Fruit fly (Drosophila melanogaster): Measurements from ENCODE around the gene mkg-p.

Gene mkg-p

dm6 chr3L:8405123-8405522 lies at the start of gene mkg-p, which contains the start of the genes Tpt and CG13667 (continued):
- no peak for TF ChIP-seq ac (GFP tag; optimal IDR thresholded peaks at IDR 0.05)
- no peak for TF ChIP-seq slou (GFP tag; optimal IDR thresholded peaks at IDR 0.05)
- no peak for TF ChIP-seq emc (GFP tag; optimal IDR thresholded peaks at IDR 0.05)
- TF ChIP-seq CkIIα-i1 (GFP tag; IDR thresholded peaks at IDR 0.05), result no peak
- no peak for TF ChIP-seq z (GFP tag; IDR thresholded peaks at IDR 0.05)
- peak; percentile 54 for TF ChIP-seq NC2β (GFP tag; optimal IDR thresholded peaks at IDR 0.05)
- TF ChIP-seq CG6765 (GFP tag; optimal IDR thresholded peaks at IDR 0.05), result no peak
- TF ChIP-seq klu (GFP tag; IDR thresholded peaks at IDR 0.05), result no peak
- no peak for TF ChIP-seq br (optimal IDR thresholded peaks at IDR 0.05)
- TF ChIP-seq otp (GFP tag; IDR thresholded peaks at IDR 0.05), result no peak

- TF ChIP-seq slp2 (GFP tag; optimal IDR thresholded peaks at IDR 0.05) (no peak), ato (GFP tag; IDR thresholded peaks at IDR 0.05; ENCODE audit: partially characterized antibody) (no peak), Nf-YC (tag; optimal IDR thresholded peaks at IDR 0.05) (peak; percentile 7), row (GFP tag; IDR thresholded peaks at IDR 0.05) (0 out of 3 replicates have a peak, but pooled peaks have one; percentile 11), Pdp1 (GFP tag; optimal IDR thresholded peaks at IDR 0.05) (peak in 1 of 2 experiments; percentile 97), Jarid2 (GFP tag; optimal IDR thresholded peaks at IDR 0.05) (no peak), CG6175 (GFP tag; IDR thresholded peaks at IDR 0.05) (no peak), Sry-β (GFP tag; optimal IDR thresholded peaks at IDR 0.05) (no peak), CG12071 (GFP tag; optimal IDR thresholded peaks at IDR 0.05) (no peak), CG15269 (tag; optimal IDR thresholded peaks at IDR 0.05) (peak; percentile 20), lbe (GFP tag; optimal IDR thresholded peaks at IDR 0.05) (peak; percentile 35), lab (GFP tag; optimal IDR thresholded peaks at IDR 0.05) (peak; percentile 13), Doc2 (GFP tag; IDR thresholded peaks at IDR 0.05) (no peak), CG8290 (GFP tag; optimal IDR thresholded peaks at IDR 0.05) (no peak), CG8290 (tag; optimal IDR thresholded peaks at IDR 0.05) (peak in 1 of 2 experiments; percentile 2), CG1024 (GFP tag; IDR thresholded peaks at IDR 0.05) (no peak), CG12659 (GFP tag; optimal IDR thresholded peaks at IDR 0.05) (peak; percentile 11), CG7839 (tag; optimal IDR thresholded peaks at IDR 0.05) (peak; percentile 36), en (GFP tag; optimal IDR thresholded peaks at IDR 0.05) (no peak), gsb-n (tag; optimal IDR thresholded peaks at IDR 0.05) (no peak), CG2199 (GFP tag; IDR thresholded peaks at IDR 0.05) (no peak), CG18599 (GFP tag; optimal IDR thresholded peaks at IDR 0.05) (peak; percentile 23), gcm2 (GFP tag; optimal IDR thresholded peaks at IDR 0.05) (no peak), Gug (GFP tag; IDR thresholded peaks at IDR 0.05) (no peak), Hey (tag; optimal IDR thresholded peaks at IDR 0.05) (peak; percentile 42), CG6683 (GFP tag; optimal IDR thresholded peaks at IDR 0.05) (no peak), CG6272 (GFP tag; IDR thresholded peaks at IDR 0.05) (no peak), gem (tag; optimal IDR thresholded peaks at IDR 0.05) (peak; percentile 4), BEAF-32 (GFP tag; optimal IDR thresholded peaks at IDR 0.05) (peak; percentile 48), Med (GFP tag) (peak; percentile 77), gro (GFP tag; optimal IDR thresholded peaks at IDR 0.05) (peak; percentile 51), CG15696 (tag; optimal IDR thresholded peaks at IDR 0.05) (no peak), CG34376 (GFP tag; optimal IDR thresholded peaks at IDR 0.05) (peak; percentile 45), so (GFP tag; IDR thresholded peaks at IDR 0.05) (no peak), CG18476 (GFP tag; optimal IDR thresholded peaks at IDR 0.05) (peak; percentile 8), CG9817 (tag; optimal IDR thresholded peaks at IDR 0.05) (peak; percentile 14), kay (GFP tag; optimal IDR thresholded peaks at IDR 0.05) (no peak), CG2678 (tag; optimal IDR thresholded peaks at IDR 0.05) (peak; percentile 42), al (GFP tag; IDR thresholded peaks at IDR 0.05) (no peak)
These were observed 48.6 kb upstream of the mkg-p start for dm6 chr3L:8453443-8454360.

All from whole organism, embryonic.